Worm (Caenorhabditis elegans) whole organism, L1 larva: Measurements from ENCODE around the gene F32H5.4.

Experiments
- ama-1 ChIP-seq: fragments of 150-350 bp; optimal IDR thresholded peaks from 2 replicates; lab custom pipeline; 2014
- efl-1 ChIP-seq, 4 experiments: fragments of 150-350 bp; optimal IDR thresholded peaks in 3 of 4; peaks in 1 of 4; 1 replicate in 1 of 4; 2 replicates in 3 of 4; lab custom pipeline; 2014; ENCODE audit warnings: missing biosample characterization in 2 of 4, missing genetic modification characterization in 2 of 4, missing genetic modification reagents in 2 of 4
- egl-13 ChIP-seq: sonication (generic microtip); optimal IDR thresholded peaks from 2 replicates; lab custom pipeline; 2016; ENCODE audit warnings: missing genotype, missing genetic modification reagents, missing genetic modification characterization, missing compliant biosample characterization
- nhr-12 ChIP-seq: sonication (generic microtip); optimal IDR thresholded peaks from 2 replicates; lab custom pipeline; 2017; ENCODE audit warnings: missing biosample characterization, missing genetic modification characterization
- nhr-90 ChIP-seq: sonication (generic microtip); optimal IDR thresholded peaks from 2 replicates; lab custom pipeline; 2016; ENCODE audit warnings: mild to moderate bottlenecking, missing genetic modification characterization, missing compliant biosample characterization; ENCODE audit not compliant: poor library complexity
- unc-62 ChIP-seq: fragments of 150-350 bp; optimal IDR thresholded peaks from 2 replicates; lab custom pipeline; 2014; ENCODE audit warnings: missing biosample characterization, missing genetic modification reagents, missing genetic modification characterization

- peak; percentile 81 to 88 for TF ChIP-seq efl-1 (optimal IDR thresholded peaks at IDR 0.05; lab: Kevin White, UChicago)
- TF ChIP-seq efl-1 (GFP tag; optimal IDR thresholded peaks at IDR 0.05 in 1 of 2; lab: Kevin White, UChicago), result peak; percentile 79 to 97
- TF ChIP-seq unc-62, result no peak
- TF ChIP-seq nhr-90 (tag; lab: Kevin White, UChicago), result no peak
- no peak for TF ChIP-seq nhr-12 (tag; lab: Kevin White, UChicago)
- TF ChIP-seq egl-13 (tag; lab: Kevin White, UChicago), result no peak
- TF ChIP-seq ama-1 (lab: Kevin White, UChicago), result no peak
Measured at ce11 chrV:13312210-13312676, 48.1 kb upstream of the F32H5.4 start, which contains the start of gene nasp-2.
